Fruit fly (Drosophila melanogaster) whole organism, adult: Measurements from ENCODE around the gene Ssb-c31a.

ENCODE experiments used
- CG33017 ChIP-seq: fragments of 200-800 bp; sonication (Bioruptor generic); optimal IDR thresholded peaks from 2 replicates; lab custom pipeline; 2018; ENCODE audit warnings: missing biosample characterization, mild to moderate bottlenecking, missing genetic modification characterization, moderate library complexity
- CG5204 ChIP-seq: fragments of 200-800 bp; sonication (Bioruptor generic); optimal IDR thresholded peaks from 2 replicates; lab custom pipeline; 2016; ENCODE audit warnings: missing biosample characterization, missing genetic modification characterization
- CG7101 ChIP-seq: fragments of 200-800 bp; sonication (Bioruptor generic); optimal IDR thresholded peaks from 2 replicates; lab custom pipeline; 2018; ENCODE audit warnings: missing biosample characterization, mild to moderate bottlenecking, missing genetic modification characterization, moderate library complexity
- Crg-1 ChIP-seq: fragments of 200-800 bp; sonication (Bioruptor generic); optimal IDR thresholded peaks from 2 replicates; lab custom pipeline; 2016; ENCODE audit warnings: missing biosample characterization, missing genetic modification characterization
- Hr96 ChIP-seq: fragments of 200-800 bp; sonication (Bioruptor generic); optimal IDR thresholded peaks from 2 replicates; lab custom pipeline; 2016; ENCODE audit warnings: missing biosample characterization, missing genetic modification characterization
- Mnt ChIP-seq: fragments of 200-800 bp; sonication (Bioruptor generic); optimal IDR thresholded peaks from 2 replicates; lab custom pipeline; 2016; ENCODE audit warnings: missing biosample characterization, mild to moderate bottlenecking, missing genetic modification characterization
- bab1 ChIP-seq: fragments of 200-800 bp; sonication (Bioruptor generic); optimal IDR thresholded peaks from 3 replicates; lab custom pipeline; 2019; ENCODE audit warnings: missing biosample characterization, mild to moderate bottlenecking, missing genetic modification characterization, moderate library complexity
- ovo ChIP-seq: fragments of 200-800 bp; sonication (Bioruptor generic); optimal IDR thresholded peaks from 2 replicates; lab custom pipeline; 2016; ENCODE audit warnings: missing biosample characterization, missing genetic modification characterization
- tj ChIP-seq: fragments of 200-800 bp; sonication (Bioruptor generic); optimal IDR thresholded peaks from 3 replicates; lab custom pipeline; 2017; ENCODE audit warnings: missing biosample characterization, mild to moderate bottlenecking, missing genetic modification characterization, moderate library complexity

dm6 chr2L:8198757-8199156 is 12.4 kb upstream of the Ssb-c31a start, which contains the start of gene PGAP5:
- TF ChIP-seq CG33017 (tag; lab: Kevin White, UChicago) (peak; percentile 5), bab1 (GFP tag; lab: Kevin White, UChicago) (peak; percentile 21), tj (GFP tag; lab: Kevin White, UChicago) (no peak), Hr96 (GFP tag; lab: Kevin White, UChicago) (no peak), Mnt (GFP tag; lab: Kevin White, UChicago) (peak; percentile 33), CG7101 (tag; lab: Kevin White, UChicago) (peak; percentile 60), CG5204 (GFP tag; lab: Kevin White, UChicago) (no peak), ovo (GFP tag; lab: Kevin White, UChicago) (no peak), Crg-1 (peak; percentile 59)
